Fruit fly (Drosophila melanogaster) whole organism, wandering third instar larva: ENCODE data around the gene mamo.

Experiments used
- Abd-B ChIP-seq: fragments of >200 bp; optimal IDR thresholded peaks from 2 replicates; lab custom pipeline; 2017; ENCODE audit warnings: missing biosample characterization, missing genetic modification characterization
- CrebA ChIP-seq: fragments of 200-800 bp; sonication (Bioruptor generic); optimal IDR thresholded peaks from 2 replicates; lab custom pipeline; 2016; ENCODE audit warnings: missing biosample characterization, mild to moderate bottlenecking, missing genetic modification characterization, borderline replicate concordance
- Dfd ChIP-seq: fragments of >200 bp; optimal IDR thresholded peaks from 2 replicates; lab custom pipeline; 2017; ENCODE audit warnings: missing biosample characterization, missing genetic modification characterization
- Dif ChIP-seq: fragments of 200-275, 200-300 bp; sonication (Bioruptor generic); optimal IDR thresholded peaks from 2 replicates; lab custom pipeline; 2018; ENCODE audit warnings: missing biosample characterization, missing genetic modification characterization; ENCODE audit not compliant: partially characterized antibody
- GATAd ChIP-seq: sonication (Bioruptor generic); optimal IDR thresholded peaks from 2 replicates; lab custom pipeline; 2016; ENCODE audit warnings: missing biosample characterization, missing genetic modification characterization
- HLH106 ChIP-seq: fragments of 200-800 bp; optimal IDR thresholded peaks from 3 replicates; lab custom pipeline; 2019; ENCODE audit warnings: missing biosample characterization, mild to moderate bottlenecking, missing genetic modification characterization, moderate library complexity
- Hnf4 ChIP-seq: fragments of 200-800 bp; sonication (Bioruptor generic); optimal IDR thresholded peaks from 2 replicates; lab custom pipeline; 2016; ENCODE audit warnings: missing biosample characterization, mild to moderate bottlenecking, missing genetic modification characterization
- Hr78 ChIP-seq: fragments of >200 bp; optimal IDR thresholded peaks from 2 replicates; lab custom pipeline; 2017; ENCODE audit warnings: missing biosample characterization, missing genetic modification characterization
- Hr83 ChIP-seq: fragments of 200-300 bp; sonication (Bioruptor generic); optimal IDR thresholded peaks from 2 replicates; lab custom pipeline; 2016; ENCODE audit warnings: missing biosample characterization, mild to moderate bottlenecking, missing genetic modification characterization, moderate library complexity; ENCODE audit not compliant: poor library complexity, severe bottlenecking
- Jra ChIP-seq: sonication (Bioruptor generic); optimal IDR thresholded peaks from 2 replicates; lab custom pipeline; 2016; ENCODE audit warnings: missing biosample characterization, missing genetic modification characterization
- Mio ChIP-seq: sonication (Bioruptor generic); optimal IDR thresholded peaks from 2 replicates; lab custom pipeline; 2016; ENCODE audit warnings: missing biosample characterization, missing genetic modification characterization
- OdsH ChIP-seq: fragments of 200-800 bp; sonication (Bioruptor generic); optimal IDR thresholded peaks from 2 replicates; lab custom pipeline; 2016; ENCODE audit warnings: missing biosample characterization, mild to moderate bottlenecking, missing genetic modification characterization
- Rel ChIP-seq, 2 experiments: fragments of 200-800 bp; sonication (Bioruptor generic) in 1 of 2; optimal IDR thresholded peaks; 2 replicates in 1 of 2; 3 replicates in 1 of 2; lab custom pipeline; 2016 to 2019; ENCODE audit warnings: mild to moderate bottlenecking in 2 of 2, missing biosample characterization in 2 of 2, missing genetic modification characterization in 2 of 2, moderate library complexity in 1 of 2
- Sp1 ChIP-seq: fragments of 200-800 bp; sonication (Bioruptor generic); optimal IDR thresholded peaks from 3 replicates; lab custom pipeline; 2019; ENCODE audit warnings: missing biosample characterization, mild to moderate bottlenecking, missing genetic modification characterization, moderate library complexity
- br ChIP-seq: fragments of 200-800 bp; sonication (Bioruptor generic); optimal IDR thresholded peaks from 2 replicates; lab custom pipeline; 2016; ENCODE audit warnings: missing biosample characterization, missing genetic modification characterization
- brk ChIP-seq: fragments of 200-800 bp; sonication (Bioruptor generic); optimal IDR thresholded peaks from 2 replicates; lab custom pipeline; 2016; ENCODE audit warnings: missing biosample characterization, mild to moderate bottlenecking, missing genetic modification characterization
- dl ChIP-seq, 2 experiments: fragments of 175-275, 200-275 bp in 1 of 2; fragments of 200-275 bp in 1 of 2; sonication (Bioruptor generic); optimal IDR thresholded peaks; lab custom pipeline; 2018; ENCODE audit warnings: mild to moderate bottlenecking in 2 of 2, missing biosample characterization in 2 of 2, missing genetic modification characterization in 2 of 2, moderate library complexity in 2 of 2; ENCODE audit not compliant: partially characterized antibody in 2 of 2, insufficient read depth in 1 of 2
- dsf ChIP-seq: sonication (Bioruptor generic); optimal IDR thresholded peaks from 2 replicates; lab custom pipeline; 2016; ENCODE audit warnings: missing biosample characterization, missing genetic modification characterization, borderline replicate concordance
- ey ChIP-seq: fragments of 200-800 bp; sonication (Bioruptor generic); optimal IDR thresholded peaks from 2 replicates; lab custom pipeline; 2016; ENCODE audit warnings: missing biosample characterization, missing genetic modification characterization
- foxo ChIP-seq, 2 experiments: fragments of 200-800 bp; sonication (Bioruptor generic); optimal IDR thresholded peaks; 2 replicates in 1 of 2; 3 replicates in 1 of 2; lab custom pipeline; 2016 to 2017; ENCODE audit warnings: missing biosample characterization in 2 of 2, missing genetic modification characterization in 2 of 2
- fru ChIP-seq: fragments of 200-800 bp; sonication (Bioruptor generic); optimal IDR thresholded peaks from 3 replicates; lab custom pipeline; 2016; ENCODE audit warnings: missing biosample characterization, mild to moderate bottlenecking, missing genetic modification characterization
- h ChIP-seq: fragments of 200-800 bp; sonication (Bioruptor generic); optimal IDR thresholded peaks from 3 replicates; lab custom pipeline; 2016; ENCODE audit warnings: missing biosample characterization, mild to moderate bottlenecking, missing genetic modification characterization
- jim ChIP-seq: fragments of 175-275, 200-325 bp; sonication (Bioruptor generic); optimal IDR thresholded peaks from 2 replicates; lab custom pipeline; 2016; ENCODE audit warnings: missing biosample characterization, mild to moderate bottlenecking, missing genetic modification characterization
- lola ChIP-seq: fragments of >200 bp; optimal IDR thresholded peaks from 2 replicates; lab custom pipeline; 2017; ENCODE audit warnings: missing biosample characterization, missing genetic modification characterization
- pan ChIP-seq: fragments of >200 bp; optimal IDR thresholded peaks from 2 replicates; lab custom pipeline; 2017
- psq ChIP-seq: fragments of 200-800 bp; sonication (Bioruptor generic); optimal IDR thresholded peaks from 3 replicates; lab custom pipeline; 2017; ENCODE audit warnings: missing biosample characterization, mild to moderate bottlenecking, missing genetic modification characterization, moderate library complexity
- rgr ChIP-seq: fragments of 200-800 bp; sonication (Bioruptor generic); optimal IDR thresholded peaks from 3 replicates; lab custom pipeline; 2016; ENCODE audit warnings: missing biosample characterization, mild to moderate bottlenecking, missing genetic modification characterization
- sage ChIP-seq: fragments of 200-800 bp; sonication (Bioruptor generic); optimal IDR thresholded peaks from 2 replicates; lab custom pipeline; 2016; ENCODE audit warnings: missing biosample characterization, mild to moderate bottlenecking, missing genetic modification characterization
- tai ChIP-seq: sonication (Bioruptor generic); optimal IDR thresholded peaks from 2 replicates; lab custom pipeline; 2016; ENCODE audit warnings: missing biosample characterization, missing genetic modification characterization
- usp ChIP-seq: fragments of >200 bp; optimal IDR thresholded peaks from 2 replicates; lab custom pipeline; 2017; ENCODE audit warnings: missing biosample characterization, missing genetic modification characterization

The mamo gene

DNA sequence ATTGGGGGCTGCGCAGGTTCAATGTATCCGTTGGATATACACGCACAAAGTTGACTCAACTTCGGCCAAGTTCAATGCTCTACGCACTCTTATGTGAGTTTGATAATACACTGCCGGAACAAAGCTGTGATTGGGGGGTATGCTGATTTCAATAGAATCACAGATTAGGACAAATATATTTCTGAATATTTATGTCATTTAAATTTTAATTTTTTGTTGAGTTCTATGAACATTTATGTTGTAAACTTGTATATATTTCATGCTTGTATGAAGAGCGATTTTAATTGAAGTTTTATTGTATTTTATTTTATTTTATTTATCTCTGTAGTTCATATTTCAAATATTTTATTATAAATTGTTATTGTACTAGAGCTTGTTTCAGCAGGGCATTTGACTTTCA lies 36.4 kb upstream of the mamo start:
- TF ChIP-seq tai (GFP tag; lab: Kevin White, UChicago) (no peak), OdsH (GFP tag; lab: Kevin White, UChicago) (no peak), dsf (GFP tag; lab: Kevin White, UChicago) (no peak), Dfd (GFP tag; lab: Kevin White, UChicago) (no peak), h (no peak), Sp1 (no peak), psq (GFP tag; lab: Kevin White, UChicago) (no peak), pan (no peak), Mio (GFP tag; lab: Kevin White, UChicago) (no peak), ey (GFP tag; lab: Kevin White, UChicago) (no peak), br (GFP tag; lab: Kevin White, UChicago) (no peak), jim (no peak), Hr83 (GFP tag; lab: Kevin White, UChicago) (no peak), dl (GFP tag; optimal IDR thresholded peaks at IDR 0.05; lab: Kevin White, UChicago; ENCODE audit: insufficient read depth in 1 of 2, partially characterized antibody in 2 of 2) (no peak), GATAd (GFP tag; lab: Kevin White, UChicago) (no peak), Dif (GFP tag; lab: Kevin White, UChicago) (no peak), CrebA (no peak), Rel (GFP tag; optimal IDR thresholded peaks at IDR 0.05; lab: Kevin White, UChicago) (no peak), Rel (tag; optimal IDR thresholded peaks at IDR 0.05; lab: Kevin White, UChicago) (no peak), HLH106 (tag; lab: Kevin White, UChicago) (no peak)

DNA sequence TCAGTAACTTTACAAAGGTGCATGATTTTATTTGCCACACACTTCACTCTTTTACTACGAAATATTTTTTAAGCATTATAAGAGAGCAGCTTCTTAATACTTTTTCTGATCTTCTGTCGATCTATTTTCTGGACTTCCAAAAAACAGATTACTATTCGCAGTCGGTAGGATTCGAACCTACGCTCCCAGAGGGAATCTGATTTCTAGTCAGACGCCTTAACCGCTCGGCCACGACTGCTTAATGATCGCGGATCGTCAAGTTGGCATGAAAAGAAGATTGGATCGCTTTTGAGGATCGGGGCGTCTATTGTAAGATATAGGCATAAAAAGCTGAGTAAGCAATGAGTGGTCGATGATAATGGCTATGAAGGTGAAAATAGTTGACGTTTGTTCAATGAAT lies 35.1 kb upstream of the mamo start:
- TF ChIP-seq pan (no peak), HLH106 (tag; lab: Kevin White, UChicago) (no peak), CrebA (no peak), lola (GFP tag; lab: Kevin White, UChicago) (no peak), brk (GFP tag; lab: Kevin White, UChicago) (no peak), foxo (GFP tag; optimal IDR thresholded peaks at IDR 0.05; lab: Kevin White, UChicago) (no peak), Hr78 (GFP tag; lab: Kevin White, UChicago) (no peak), sage (no peak), Mio (GFP tag; lab: Kevin White, UChicago) (no peak), psq (GFP tag; lab: Kevin White, UChicago) (no peak)

DNA sequence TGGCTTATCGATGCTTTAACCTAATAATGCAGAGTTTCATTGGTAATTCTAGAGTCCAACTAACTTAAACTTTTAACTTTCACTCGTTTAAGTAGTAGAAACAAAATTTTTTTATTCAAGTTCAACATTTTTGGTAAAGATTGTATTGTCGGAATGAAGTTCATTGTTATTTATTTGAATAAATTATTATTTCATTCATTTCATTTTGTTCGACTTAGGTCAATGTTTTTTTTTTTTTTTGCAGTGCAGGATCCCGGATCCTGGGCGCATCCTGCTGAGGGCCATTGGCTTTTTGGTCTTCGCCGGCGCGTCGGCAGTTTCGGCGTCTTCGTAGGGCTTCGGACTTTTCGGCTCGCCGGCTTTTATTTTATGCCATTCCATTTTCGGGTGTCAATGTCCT lies 28.7 kb upstream of the mamo start:
- TF ChIP-seq foxo (GFP tag; optimal IDR thresholded peaks at IDR 0.05; lab: Kevin White, UChicago) (peak in 1 of 2 experiments; percentile 12), fru (GFP tag; lab: Kevin White, UChicago) (peak; percentile 1), Jra (no peak), Hr83 (GFP tag; lab: Kevin White, UChicago) (no peak)
- TF ChIP-seq, all 38 proteins: peak for 2

DNA sequence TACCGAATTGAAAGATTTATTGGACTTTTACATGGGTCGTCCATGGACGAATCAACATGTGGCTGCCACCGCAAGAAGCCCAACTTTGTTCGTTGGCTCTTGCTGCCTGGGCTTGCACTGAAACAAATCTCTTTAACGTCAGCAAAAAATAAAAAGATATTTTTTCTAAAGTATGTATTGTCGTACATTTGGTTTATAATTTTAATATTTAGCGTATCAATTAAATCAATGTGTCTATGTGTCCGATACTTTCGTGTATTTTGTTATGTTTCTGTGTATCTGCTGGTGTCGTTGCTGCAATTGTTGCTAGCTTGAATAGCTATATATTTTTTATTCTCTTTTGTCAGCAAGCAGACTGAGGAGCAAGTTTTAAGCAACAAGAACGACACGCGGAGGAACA lies 27.1 kb upstream of the mamo start:
- TF ChIP-seq Dif (GFP tag; lab: Kevin White, UChicago) (no peak), Jra (no peak), brk (GFP tag; lab: Kevin White, UChicago) (no peak), rgr (GFP tag; lab: Kevin White, UChicago) (no peak), br (GFP tag; lab: Kevin White, UChicago) (no peak), Sp1 (no peak)

DNA sequence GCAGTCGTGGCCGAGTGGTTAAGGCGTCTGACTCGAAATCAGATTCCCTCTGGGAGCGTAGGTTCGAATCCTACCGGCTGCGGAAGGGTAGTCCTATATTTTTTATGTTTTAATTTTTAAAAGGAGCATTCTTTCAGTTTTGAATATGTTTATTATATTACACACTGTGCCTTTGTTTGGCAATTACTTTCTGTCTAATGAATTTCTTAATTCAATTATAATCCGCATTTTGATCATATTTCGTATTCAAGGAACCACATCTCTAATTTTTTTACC lies 25.1 kb upstream of the mamo start:
- TF ChIP-seq Abd-B (GFP tag; lab: Kevin White, UChicago) (no peak), Dif (GFP tag; lab: Kevin White, UChicago) (no peak), Hnf4 (GFP tag; lab: Kevin White, UChicago) (no peak), usp (GFP tag; lab: Kevin White, UChicago) (no peak), Sp1 (no peak), GATAd (GFP tag; lab: Kevin White, UChicago) (no peak), dl (GFP tag; optimal IDR thresholded peaks at IDR 0.05; lab: Kevin White, UChicago; ENCODE audit: insufficient read depth in 1 of 2, partially characterized antibody in 2 of 2) (no peak)
- TF ChIP-seq, all 38 proteins: peak for 0
